Worm (Caenorhabditis elegans) whole organism, young adult: Measurements from ENCODE around the gene taf-10.
A peak's percentile ranks its signal among the peaks of the same experiment; 100 is the strongest.

Experiments
- F55B11.4 ChIP-seq: sonication (generic microtip); optimal IDR thresholded peaks from 2 replicates; lab custom pipeline; 2016; ENCODE audit warnings: missing compliant biosample characterization, missing genetic modification characterization, borderline replicate concordance; ENCODE audit not compliant: insufficient read depth
- Y53F4B.3 ChIP-seq: fragments of 200-800 bp; sonication (Bioruptor generic); IDR thresholded peaks from 2 replicates; pipeline ENCODE4 v1.3.6; 2022; ENCODE audit warnings: missing genetic modification reagents, missing genetic modification characterization, missing compliant biosample characterization
- ccch-3 ChIP-seq: fragments of 200-800 bp; sonication (Bioruptor generic); optimal IDR thresholded peaks from 2 replicates; lab custom pipeline; 2018; ENCODE audit warnings: mild to moderate bottlenecking, missing genetic modification characterization, missing compliant biosample characterization
- ceh-58 ChIP-seq: fragments of 200-800 bp; sonication (Bioruptor generic); IDR thresholded peaks from 2 replicates; pipeline ENCODE4 v1.3.6; 2022; ENCODE audit warnings: missing genetic modification characterization, missing compliant biosample characterization
- hlh-12 ChIP-seq: sonication (generic microtip); optimal IDR thresholded peaks from 2 replicates; lab custom pipeline; 2016; ENCODE audit warnings: missing genetic modification characterization, missing compliant biosample characterization
- lir-1 ChIP-seq: fragments of 200-800 bp; sonication (Bioruptor generic); conservative IDR thresholded peaks from 2 replicates; pipeline ENCODE4 v1.3.6; 2022; ENCODE audit warnings: missing genetic modification reagents, missing genetic modification characterization, missing compliant biosample characterization
- snpc-4 ChIP-seq, 5 experiments: fragments of 150-350 bp in 1 of 5; sonication (generic microtip) in 4 of 5; optimal IDR thresholded peaks; 2 replicates each; lab custom pipeline; 2014 to 2018; ENCODE audit warnings: missing genetic modification characterization in 5 of 5, missing biosample characterization in 3 of 5, antibody characterized with exemption in 2 of 5, mild to moderate bottlenecking in 2 of 5, missing compliant biosample characterization in 2 of 5, missing genotype in 2 of 5, moderate library complexity in 2 of 5, missing genetic modification reagents in 1 of 5
- tbp1 ChIP-seq: fragments of 200-800 bp; sonication (Bioruptor generic); optimal IDR thresholded peaks from 2 replicates; lab custom pipeline; 2018; ENCODE audit warnings: mild to moderate bottlenecking, missing genetic modification characterization, missing compliant biosample characterization

ce11 chrV:4686680-4687470, at the start of gene taf-10:
- peak; percentile 9 for TF ChIP-seq tbp1 (GFP tag; lab: Kevin White, UChicago)
- TF ChIP-seq F55B11.4: no peak
- no peak for TF ChIP-seq hlh-12 (tag; lab: Kevin White, UChicago)
- TF ChIP-seq snpc-4 (GFP tag; optimal IDR thresholded peaks at IDR 0.05; lab: Kevin White, UChicago): no peak
- no peak for TF ChIP-seq snpc-4 (tag; optimal IDR thresholded peaks at IDR 0.05; lab: Kevin White, UChicago)
- TF ChIP-seq lir-1: no peak
- no peak for TF ChIP-seq ccch-3 (GFP tag; lab: Kevin White, UChicago)
- TF ChIP-seq Y53F4B.3 (GFP tag; lab: Robert Waterston, UW): no peak
- no peak for TF ChIP-seq ceh-58
